Fruit fly (Drosophila melanogaster) whole organism, embryonic: Measurements from ENCODE around the gene Agpat3.
A peak's percentile ranks its signal among the peaks of the same experiment; 100 is the strongest.

Source experiments
- Abd-B ChIP-seq: fragments of 200-800 bp; sonication (Bioruptor generic); optimal IDR thresholded peaks from 2 replicates; lab custom pipeline; 2018; ENCODE audit warnings: missing biosample characterization, mild to moderate bottlenecking, missing genetic modification characterization, moderate library complexity
- Aef1 ChIP-seq: fragments of 200-800 bp; sonication (Bioruptor generic); IDR thresholded peaks from 3 replicates; pipeline ENCODE4 v1.3.6; 2022; ENCODE audit warnings: missing biosample characterization, missing genetic modification characterization
- Antp ChIP-seq: fragments of 200-800 bp; sonication (Bioruptor generic); optimal IDR thresholded peaks from 3 replicates; lab custom pipeline; 2016; ENCODE audit warnings: missing biosample characterization, missing genetic modification characterization
- Atf3 ChIP-seq: fragments of 200-800 bp; sonication (Bioruptor generic); optimal IDR thresholded peaks from 3 replicates; lab custom pipeline; 2016; ENCODE audit warnings: missing biosample characterization, missing genetic modification characterization
- B-H2 ChIP-seq: fragments of 200-800 bp; sonication (Bioruptor generic); optimal IDR thresholded peaks from 2 replicates; lab custom pipeline; 2018; ENCODE audit warnings: missing biosample characterization, mild to moderate bottlenecking, missing genetic modification characterization
- CG1024 ChIP-seq: fragments of 200-800 bp; sonication (Bioruptor generic); IDR thresholded peaks from 2 replicates; pipeline ENCODE4 v1.3.6; 2022; ENCODE audit warnings: missing biosample characterization, missing genetic modification characterization
- CG11085 ChIP-seq: fragments of 200-800 bp; sonication (Bioruptor generic); IDR thresholded peaks from 2 replicates; pipeline ENCODE4 v1.3.6; 2022; ENCODE audit warnings: missing biosample characterization, missing genetic modification characterization
- CG13123 ChIP-seq: fragments of 200-800 bp; sonication (Bioruptor generic); optimal IDR thresholded peaks from 2 replicates; lab custom pipeline; 2016; ENCODE audit warnings: missing biosample characterization, missing genetic modification characterization
- CG13775 ChIP-seq: fragments of 200-800 bp; sonication (Bioruptor generic); optimal IDR thresholded peaks from 3 replicates; lab custom pipeline; 2017; ENCODE audit warnings: missing biosample characterization, mild to moderate bottlenecking, missing genetic modification characterization
- CG18619 ChIP-seq: fragments of 200-800 bp; sonication (Bioruptor generic); optimal IDR thresholded peaks from 3 replicates; lab custom pipeline; 2017; ENCODE audit warnings: missing biosample characterization, mild to moderate bottlenecking, missing genetic modification characterization
- CG2120 ChIP-seq: fragments of 200-800 bp; sonication (Bioruptor generic); optimal IDR thresholded peaks from 3 replicates; lab custom pipeline; 2016; ENCODE audit warnings: missing biosample characterization, missing genetic modification characterization
- CG2875 ChIP-seq: fragments of 200-800 bp; sonication (Bioruptor generic); optimal IDR thresholded peaks from 2 replicates; lab custom pipeline; 2017; ENCODE audit warnings: missing biosample characterization, mild to moderate bottlenecking, missing genetic modification characterization, missing genetic modification reagents
- CG30020 ChIP-seq: fragments of 200-800 bp; optimal IDR thresholded peaks from 2 replicates; lab custom pipeline; 2019; ENCODE audit warnings: missing biosample characterization, mild to moderate bottlenecking, missing genetic modification characterization, moderate library complexity
- CG34224 ChIP-seq: fragments of 200-800 bp; sonication (Bioruptor generic); IDR thresholded peaks from 3 replicates; pipeline ENCODE4 v1.3.6; 2022; ENCODE audit warnings: missing biosample characterization, missing genetic modification characterization; ENCODE audit not compliant: partially characterized antibody
- CG34422 ChIP-seq: fragments of 200-800 bp; sonication (Bioruptor generic); IDR thresholded peaks from 3 replicates; pipeline ENCODE4 v1.3.6; 2022; ENCODE audit warnings: missing biosample characterization, missing genetic modification characterization
- CG4282 ChIP-seq: fragments of 200-800 bp; sonication (Bioruptor generic); optimal IDR thresholded peaks from 2 replicates; lab custom pipeline; 2016; ENCODE audit warnings: missing biosample characterization, missing genetic modification characterization
- CG43689 ChIP-seq: fragments of 200-800 bp; sonication (Bioruptor generic); IDR thresholded peaks from 2 replicates; pipeline ENCODE4 v1.3.6; 2022; ENCODE audit warnings: missing biosample characterization, missing genetic modification characterization
- CG4707 ChIP-seq: fragments of 200-800 bp; sonication (Bioruptor generic); optimal IDR thresholded peaks from 2 replicates; lab custom pipeline; 2018; ENCODE audit warnings: missing biosample characterization, mild to moderate bottlenecking, missing genetic modification characterization, moderate library complexity
- CG5245 ChIP-seq: fragments of 200-800 bp; sonication (Bioruptor generic); optimal IDR thresholded peaks from 3 replicates; lab custom pipeline; 2016; ENCODE audit warnings: missing biosample characterization, missing genetic modification characterization
- CG9797 ChIP-seq: fragments of 200-800 bp; sonication (Bioruptor generic); optimal IDR thresholded peaks from 3 replicates; lab custom pipeline; 2018; ENCODE audit warnings: missing biosample characterization, mild to moderate bottlenecking, missing genetic modification characterization
- CTCF ChIP-seq: fragments of 200-800 bp; sonication (Bioruptor generic); optimal IDR thresholded peaks from 2 replicates; lab custom pipeline; 2017; ENCODE audit warnings: missing biosample characterization, mild to moderate bottlenecking, missing genetic modification characterization, moderate library complexity
- Chrac-16 ChIP-seq: fragments of 200-800 bp; sonication (Bioruptor generic); optimal IDR thresholded peaks from 3 replicates; lab custom pipeline; 2016; ENCODE audit warnings: missing biosample characterization, missing genetic modification characterization
- Dip2 ChIP-seq: fragments of 200-800 bp; sonication (Bioruptor generic); IDR thresholded peaks from 2 replicates; pipeline ENCODE4 v1.3.6; 2022; ENCODE audit warnings: missing biosample characterization, missing genetic modification characterization
- Doc2 ChIP-seq: fragments of 200-800 bp; sonication (Bioruptor generic); IDR thresholded peaks from 2 replicates; pipeline ENCODE4 v1.3.6; 2022; ENCODE audit warnings: missing biosample characterization, missing genetic modification characterization
- Dp ChIP-seq: fragments of 200-800 bp; sonication (Bioruptor generic); optimal IDR thresholded peaks from 2 replicates; lab custom pipeline; 2018; ENCODE audit warnings: missing biosample characterization, mild to moderate bottlenecking, missing genetic modification characterization, moderate library complexity
- Ets97D ChIP-seq: fragments of 200-800 bp; sonication (Bioruptor generic); optimal IDR thresholded peaks from 3 replicates; lab custom pipeline; 2016; ENCODE audit warnings: missing biosample characterization, missing genetic modification characterization
- HLHmδ ChIP-seq: fragments of 200-800 bp; sonication (Bioruptor generic); optimal IDR thresholded peaks from 2 replicates; lab custom pipeline; 2018; ENCODE audit warnings: missing biosample characterization, mild to moderate bottlenecking, missing genetic modification characterization, moderate library complexity
- MBD-R2 ChIP-seq: fragments of 200-800 bp; sonication (Bioruptor generic); IDR thresholded peaks from 2 replicates; pipeline ENCODE4 v1.3.6; 2022; ENCODE audit warnings: missing biosample characterization, missing genetic modification characterization
- MESR4 ChIP-seq: fragments of 200-800 bp; sonication (Bioruptor generic); optimal IDR thresholded peaks from 2 replicates; lab custom pipeline; 2018; ENCODE audit warnings: missing biosample characterization, mild to moderate bottlenecking, missing genetic modification characterization, moderate library complexity
- Med ChIP-seq: fragments of 200-800 bp; sonication (Bioruptor generic); peaks from one replicate; lab custom pipeline; 2016; ENCODE audit warnings: missing biosample characterization, missing genetic modification characterization, mild to moderate bottlenecking, inconsistent platforms, moderate library complexity
- Sin3A ChIP-seq: fragments of >200 bp; optimal IDR thresholded peaks from 2 replicates; lab custom pipeline; 2018
- Taf1 ChIP-seq: fragments of 200-800 bp; sonication (Bioruptor generic); IDR thresholded peaks from 2 replicates; pipeline ENCODE4 v1.3.6; 2022; ENCODE audit warnings: missing biosample characterization, missing genetic modification characterization
- amos ChIP-seq: fragments of 200-800 bp; sonication (Bioruptor generic); IDR thresholded peaks from 2 replicates; pipeline ENCODE4 v1.3.6; 2022; ENCODE audit warnings: missing biosample characterization, missing genetic modification characterization; ENCODE audit not compliant: partially characterized antibody
- caup ChIP-seq: fragments of 200-800 bp; sonication (Bioruptor generic); optimal IDR thresholded peaks from 3 replicates; lab custom pipeline; 2017; ENCODE audit warnings: missing biosample characterization, mild to moderate bottlenecking, missing genetic modification characterization, moderate library complexity; ENCODE audit not compliant: severe bottlenecking
- chn ChIP-seq: fragments of 200-800 bp; sonication (Bioruptor generic); optimal IDR thresholded peaks from 2 replicates; lab custom pipeline; 2016; ENCODE audit warnings: missing biosample characterization, missing genetic modification characterization
- ci ChIP-seq: fragments of 200-800 bp; sonication (Bioruptor generic); IDR thresholded peaks from 3 replicates; pipeline ENCODE4 v1.3.6; 2022; ENCODE audit warnings: missing biosample characterization, missing genetic modification characterization
- crp ChIP-seq, 2 experiments: fragments of 200-800 bp; sonication (Bioruptor generic); optimal IDR thresholded peaks; 2 replicates in 1 of 2; 3 replicates in 1 of 2; lab custom pipeline; 2017; ENCODE audit warnings: missing biosample characterization in 2 of 2, missing genetic modification characterization in 2 of 2, mild to moderate bottlenecking in 1 of 2, moderate library complexity in 1 of 2
- dmrt11E ChIP-seq: fragments of 200-800 bp; sonication (Bioruptor generic); optimal IDR thresholded peaks from 3 replicates; lab custom pipeline; 2018; ENCODE audit warnings: missing biosample characterization, mild to moderate bottlenecking, missing genetic modification characterization, moderate library complexity
- ems ChIP-seq: fragments of 200-800 bp; sonication (Bioruptor generic); optimal IDR thresholded peaks from 3 replicates; lab custom pipeline; 2016; ENCODE audit warnings: missing biosample characterization, missing genetic modification characterization
- gsb-n ChIP-seq: fragments of 200-800 bp; sonication (Bioruptor generic); optimal IDR thresholded peaks from 3 replicates; lab custom pipeline; 2018; ENCODE audit warnings: missing biosample characterization, mild to moderate bottlenecking, missing genetic modification characterization
- insv ChIP-seq, 2 experiments: fragments of 200-800 bp; sonication (Bioruptor generic); optimal IDR thresholded peaks; 3 replicates each; lab custom pipeline; 2016 to 2018; ENCODE audit warnings: missing biosample characterization in 2 of 2, missing genetic modification characterization in 2 of 2
- inv ChIP-seq: fragments of 200-800 bp; sonication (Bioruptor generic); IDR thresholded peaks from 2 replicates; pipeline ENCODE4 v1.3.6; 2022; ENCODE audit warnings: missing biosample characterization, missing genetic modification characterization; ENCODE audit not compliant: partially characterized antibody
- jigr1 ChIP-seq: fragments of 200-800 bp; sonication (Bioruptor generic); IDR thresholded peaks from 3 replicates; pipeline ENCODE4 v1.3.6; 2022; ENCODE audit warnings: missing biosample characterization, missing genetic modification characterization
- kni ChIP-seq: fragments of 200-800 bp; sonication (Bioruptor generic); optimal IDR thresholded peaks from 3 replicates; lab custom pipeline; 2017; ENCODE audit warnings: mild to moderate bottlenecking, missing biosample characterization, missing genetic modification reagents, missing genetic modification characterization
- maf-S ChIP-seq: fragments of 200-800 bp; sonication (Bioruptor generic); optimal IDR thresholded peaks from 2 replicates; lab custom pipeline; 2016; ENCODE audit warnings: missing biosample characterization, missing genetic modification characterization
- nau ChIP-seq: fragments of 200-800 bp; sonication (Bioruptor generic); optimal IDR thresholded peaks from 3 replicates; lab custom pipeline; 2017; ENCODE audit warnings: missing biosample characterization, mild to moderate bottlenecking, missing genetic modification characterization, missing genetic modification reagents
- nerfin-1 ChIP-seq: fragments of 200-800 bp; sonication (Bioruptor generic); optimal IDR thresholded peaks from 3 replicates; lab custom pipeline; 2019; ENCODE audit warnings: missing biosample characterization, mild to moderate bottlenecking, missing genetic modification characterization, moderate library complexity
- rib ChIP-seq: fragments of 200-800 bp; sonication (Bioruptor generic); IDR thresholded peaks from 2 replicates; pipeline ENCODE4 v1.3.6; 2022; ENCODE audit warnings: missing biosample characterization, missing genetic modification characterization
- sens ChIP-seq: fragments of 200-800 bp; sonication (Bioruptor generic); peaks from one replicate; lab custom pipeline; 2016; ENCODE audit warnings: missing biosample characterization, missing genetic modification characterization
- sr ChIP-seq: fragments of 200-800 bp; sonication (Bioruptor generic); IDR thresholded peaks from 3 replicates; pipeline ENCODE4 v1.3.6; 2022; ENCODE audit warnings: missing biosample characterization, missing genetic modification characterization
- tio ChIP-seq: fragments of 200-800 bp; sonication (Bioruptor generic); optimal IDR thresholded peaks from 2 replicates; lab custom pipeline; 2017; ENCODE audit warnings: missing biosample characterization, missing genetic modification characterization, inconsistent platforms
- ttk ChIP-seq: fragments of 200-800 bp; sonication (Bioruptor generic); IDR thresholded peaks from 2 replicates; pipeline ENCODE4 v2.1.2; 2022; ENCODE audit warnings: missing biosample characterization, missing genetic modification characterization

Gene Agpat3

DNA sequence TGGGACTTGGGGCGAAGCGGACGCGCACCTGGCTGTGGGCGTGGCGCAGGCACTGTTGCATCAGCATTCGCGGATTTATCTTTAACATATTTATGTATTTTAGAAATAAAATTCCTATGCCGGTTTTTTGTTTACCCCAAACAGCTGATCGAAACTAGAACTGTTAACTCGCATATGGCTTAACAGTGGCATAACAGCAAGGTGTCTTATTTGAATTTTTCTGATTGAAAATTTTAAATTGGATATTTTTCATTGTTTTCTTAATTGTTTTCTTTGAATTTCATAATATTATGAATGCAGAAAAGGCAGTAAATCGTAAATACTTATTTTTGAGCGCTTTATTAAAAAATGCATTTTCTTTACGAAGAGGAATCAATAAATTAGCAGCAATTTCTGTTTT lies 31.3 kb upstream of the Agpat3 start, which contains the start of gene GluRS-m:
GluRS-m (minus strand) TSS at position 154 of the 400 bp plus-strand sequence.
- no peak for TF ChIP-seq chn (GFP tag; lab: Kevin White, UChicago)
- TF ChIP-seq nau (GFP tag; lab: Kevin White, UChicago): no peak
- TF ChIP-seq maf-S: no peak
- peak; percentile 24; the same call in 1 of the 3 replicates for TF ChIP-seq CG34224 (GFP tag; lab: Robert Waterston, UW)
- peak; percentile 60; the same call in 1 of the 2 replicates for TF ChIP-seq MBD-R2
- TF ChIP-seq amos: no peak
- peak; percentile 7 for TF ChIP-seq kni (GFP tag; lab: Kevin White, UChicago)
- no peak for TF ChIP-seq Atf3 (GFP tag; lab: Kevin White, UChicago)
- no peak for TF ChIP-seq CG9797 (GFP tag; lab: Kevin White, UChicago)
- no peak for TF ChIP-seq CG18619 (GFP tag; lab: Kevin White, UChicago)
- peak; percentile 5 for TF ChIP-seq Med (GFP tag; lab: Kevin White, UChicago)
- no peak for TF ChIP-seq gsb-n (tag; lab: Kevin White, UChicago)
- TF ChIP-seq rib (GFP tag; lab: Robert Waterston, UW): no peak
- TF ChIP-seq Taf1: no peak
- TF ChIP-seq sens (GFP tag; lab: Kevin White, UChicago): peak; percentile 15
- TF ChIP-seq ems (GFP tag; lab: Kevin White, UChicago): no peak
- peak; percentile 49; the same call in 1 of the 3 replicates for TF ChIP-seq CG34422 (GFP tag; lab: Robert Waterston, UW)
- TF ChIP-seq tio (GFP tag; lab: Kevin White, UChicago): no peak
- TF ChIP-seq Antp: no peak
- TF ChIP-seq insv (GFP tag; optimal IDR thresholded peaks at IDR 0.05; lab: Kevin White, UChicago): peak in 1 of 2 experiments; percentile 92
- TF ChIP-seq ci (GFP tag; lab: Robert Waterston, UW): no peak
- no peak for TF ChIP-seq Dp (GFP tag; lab: Kevin White, UChicago)
- no peak for TF ChIP-seq inv (GFP tag; lab: Robert Waterston, UW)
- no peak for TF ChIP-seq CG4282 (GFP tag; lab: Kevin White, UChicago)
- TF ChIP-seq CG13123 (GFP tag; lab: Kevin White, UChicago): no peak
- no peak for TF ChIP-seq Doc2 (GFP tag; lab: Robert Waterston, UW)
- TF ChIP-seq ttk: no peak
- TF ChIP-seq sr (GFP tag; lab: Robert Waterston, UW): no peak
- no peak for TF ChIP-seq jigr1 (GFP tag; lab: Robert Waterston, UW)
- no peak for TF ChIP-seq caup
- peak; percentile 25 for TF ChIP-seq nerfin-1 (tag; lab: Kevin White, UChicago)
- peak; percentile 15 to 82 for TF ChIP-seq crp (GFP tag; optimal IDR thresholded peaks at IDR 0.05; lab: Kevin White, UChicago)
- TF ChIP-seq Sin3A (lab: Kevin White, UChicago): no peak

DNA sequence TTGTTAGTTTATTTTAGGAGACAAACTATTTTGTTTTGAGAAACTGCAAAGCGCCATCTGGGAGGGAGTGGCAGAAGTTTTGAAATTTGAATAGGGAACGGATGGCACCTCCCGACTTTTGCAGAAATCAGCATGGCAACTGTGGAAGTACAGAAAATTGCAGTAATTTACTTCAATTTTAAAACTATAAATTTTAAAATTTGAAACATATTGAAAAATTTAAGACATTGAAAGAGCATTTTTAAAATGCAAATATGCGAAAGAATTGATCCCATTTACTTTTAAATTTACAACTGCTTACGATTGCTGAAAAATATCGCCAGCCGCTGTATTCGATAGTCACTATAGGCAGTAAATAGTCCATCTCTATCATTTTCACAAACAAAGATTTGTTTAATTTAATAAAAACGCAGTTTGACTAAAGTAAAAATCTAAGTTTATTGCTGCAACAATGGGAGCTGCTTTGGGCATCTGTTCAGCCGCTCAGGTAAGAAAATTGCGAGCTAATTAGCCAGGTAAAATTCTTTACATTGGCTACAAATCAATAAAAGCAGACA lies 26.7 kb upstream of the Agpat3 start, which contains the start of gene Serinc:
Serinc (plus strand) TSS at position 329 of the 557 bp plus-strand sequence.
- TF ChIP-seq CG1024: no peak
- TF ChIP-seq CG43689: no peak
- peak; percentile 75 for TF ChIP-seq Ets97D
- peak; percentile 40 for TF ChIP-seq dmrt11E (tag; lab: Kevin White, UChicago)
- TF ChIP-seq Abd-B (GFP tag; lab: Kevin White, UChicago): peak; percentile 55
- TF ChIP-seq CTCF (GFP tag; lab: Kevin White, UChicago): peak; percentile 97
- peak; percentile 33; the same call in 1 of the 2 replicates for TF ChIP-seq CG11085
- TF ChIP-seq CG2875: peak; percentile 27
- no peak for TF ChIP-seq CG4707 (GFP tag; lab: Kevin White, UChicago)
- peak; percentile 37 for TF ChIP-seq CG9797 (GFP tag; lab: Kevin White, UChicago)
- TF ChIP-seq Chrac-16: peak; percentile 51
- TF ChIP-seq Dip2: no peak
- TF ChIP-seq CG30020 (tag; lab: Kevin White, UChicago): peak; percentile 71
- TF ChIP-seq HLHmδ (GFP tag; lab: Kevin White, UChicago): no peak
- TF ChIP-seq CG5245 (GFP tag; lab: Kevin White, UChicago): peak; percentile 58
- TF ChIP-seq Aef1 (GFP tag; lab: Robert Waterston, UW): peak; percentile 34; the same call in 2 of the 3 replicates
- TF ChIP-seq CG2120 (GFP tag; lab: Kevin White, UChicago): peak; percentile 66
- peak; percentile 59 for TF ChIP-seq B-H2
- TF ChIP-seq MESR4: peak; percentile 73
- peak; percentile 66 for TF ChIP-seq CG13775 (GFP tag; lab: Kevin White, UChicago)
